Worm (Caenorhabditis elegans) whole organism, early embryonic: ENCODE results near the gene K04C2.3.

Source experiments
- B0310.2 ChIP-seq: sonication (generic microtip); optimal IDR thresholded peaks from 2 replicates; lab custom pipeline; 2016; ENCODE audit warnings: mild to moderate bottlenecking, missing genetic modification characterization, missing compliant biosample characterization
- ama-1 ChIP-seq: fragments of 150-350 bp; optimal IDR thresholded peaks from 2 replicates; lab custom pipeline; 2014
- ets-7 ChIP-seq: sonication (generic microtip); optimal IDR thresholded peaks from 2 replicates; lab custom pipeline; 2016; ENCODE audit warnings: missing genotype, missing genetic modification characterization, missing compliant biosample characterization
- hmbx-1 ChIP-seq: sonication (generic microtip); optimal IDR thresholded peaks from 2 replicates; lab custom pipeline; 2016; ENCODE audit warnings: mild to moderate bottlenecking, missing genetic modification characterization, missing compliant biosample characterization
- hmg-4 ChIP-seq: fragments of 200-800 bp; sonication (Bioruptor generic); optimal IDR thresholded peaks from 2 replicates; lab custom pipeline; 2018; ENCODE audit warnings: mild to moderate bottlenecking, missing genetic modification characterization, missing compliant biosample characterization
- tbx-11 ChIP-seq: fragments of 200-800 bp; sonication (Bioruptor generic); IDR thresholded peaks from 2 replicates; pipeline ENCODE4 v1.3.6; 2022; ENCODE audit warnings: missing genetic modification characterization, missing compliant biosample characterization
- tbx-37 ChIP-seq: fragments of 200-800 bp; sonication (Bioruptor generic); conservative IDR thresholded peaks from 2 replicates; pipeline ENCODE4 v1.3.6; 2022; ENCODE audit warnings: missing genetic modification reagents, missing genetic modification characterization, missing compliant biosample characterization
- tra-4 ChIP-seq: sonication (generic microtip); optimal IDR thresholded peaks from 2 replicates; lab custom pipeline; 2017; ENCODE audit warnings: missing genetic modification characterization, missing compliant biosample characterization

ce11 chrIII:6885889-6886288, 13.0 kb downstream of the K04C2.3 start:
- no peak for TF ChIP-seq tra-4
- no peak for TF ChIP-seq ama-1 (lab: Kevin White, UChicago)
- TF ChIP-seq tbx-37 (GFP tag; lab: Robert Waterston, UW) = no peak
- TF ChIP-seq ets-7 (tag; lab: Kevin White, UChicago) = no peak
- TF ChIP-seq B0310.2 (tag; lab: Kevin White, UChicago) = no peak
- no peak for TF ChIP-seq tbx-11
- no peak for TF ChIP-seq hmg-4 (GFP tag; lab: Kevin White, UChicago)
- no peak for TF ChIP-seq hmbx-1 (tag; lab: Kevin White, UChicago)
